Fruit fly (Drosophila melanogaster) whole organism, pupa: Measurements from ENCODE around the gene CG3961.

Source experiments
- CG8301 ChIP-seq: fragments of 200-800 bp; sonication (Bioruptor generic); optimal IDR thresholded peaks from 2 replicates; lab custom pipeline; 2018; ENCODE audit warnings: missing biosample characterization, mild to moderate bottlenecking, missing genetic modification characterization
- EcR ChIP-seq: fragments of 200-800 bp; sonication (Bioruptor generic); optimal IDR thresholded peaks from 3 replicates; lab custom pipeline; 2019; ENCODE audit warnings: missing biosample characterization, missing genetic modification characterization, mild to moderate bottlenecking, moderate library complexity, missing genetic modification reagents
- Pif1B ChIP-seq: fragments of 200-800 bp; sonication (Bioruptor generic); optimal IDR thresholded peaks from 3 replicates; lab custom pipeline; 2016; ENCODE audit warnings: missing biosample characterization, missing genetic modification characterization

- TF ChIP-seq EcR (GFP tag; lab: Kevin White, UChicago) = no peak
- TF ChIP-seq Pif1B (GFP tag; lab: Kevin White, UChicago) = no peak
- TF ChIP-seq CG8301 = no peak
Observed at dm6 chr3L:18917281-18917680, 27.0 kb upstream of the CG3961 start, which contains the start of gene CG6839.
